Fruit fly (Drosophila melanogaster) whole organism, embryonic: ENCODE results near the gene Chrac-14.

Source experiments
- Adf1 ChIP-seq: fragments of 200-800 bp; sonication (Bioruptor generic); IDR thresholded peaks from 2 replicates; pipeline ENCODE4 v1.3.6; 2022; ENCODE audit warnings: missing biosample characterization, missing genetic modification characterization
- B-H1 ChIP-seq: fragments of 200-800 bp; sonication (Bioruptor generic); IDR thresholded peaks from 3 replicates; pipeline ENCODE4 v1.3.6; 2022; ENCODE audit warnings: missing biosample characterization, missing genetic modification characterization
- CG13287 ChIP-seq: fragments of 200-800 bp; sonication (Bioruptor generic); IDR thresholded peaks from 2 replicates; pipeline ENCODE4 v1.3.6; 2022; ENCODE audit warnings: missing biosample characterization, missing genetic modification characterization; ENCODE audit not compliant: partially characterized antibody
- CG1602 ChIP-seq: fragments of 200-800 bp; sonication (Bioruptor generic); optimal IDR thresholded peaks from 3 replicates; lab custom pipeline; 2016; ENCODE audit warnings: missing biosample characterization, missing genetic modification characterization
- CG17385 ChIP-seq: fragments of 200-800 bp; sonication (Bioruptor generic); optimal IDR thresholded peaks from 3 replicates; lab custom pipeline; 2018; ENCODE audit warnings: missing biosample characterization, mild to moderate bottlenecking, missing genetic modification characterization
- CG18764 ChIP-seq: fragments of 200-800 bp; sonication (Bioruptor generic); optimal IDR thresholded peaks from 3 replicates; lab custom pipeline; 2016; ENCODE audit warnings: missing biosample characterization, missing genetic modification characterization
- CG31365 ChIP-seq: fragments of 200-800 bp; sonication (Bioruptor generic); optimal IDR thresholded peaks from 2 replicates; lab custom pipeline; 2018; ENCODE audit warnings: missing biosample characterization, mild to moderate bottlenecking, missing genetic modification characterization
- CG4360 ChIP-seq: fragments of 200-800 bp; sonication (Bioruptor generic); IDR thresholded peaks from 2 replicates; pipeline ENCODE4 v1.3.6; 2022; ENCODE audit warnings: missing biosample characterization, missing genetic modification characterization
- CG8281 ChIP-seq: fragments of 200-800 bp; sonication (Bioruptor generic); optimal IDR thresholded peaks from 2 replicates; lab custom pipeline; 2018; ENCODE audit warnings: missing biosample characterization, mild to moderate bottlenecking, missing genetic modification characterization, moderate library complexity
- CG8765 ChIP-seq: fragments of 200-800 bp; sonication (Bioruptor generic); IDR thresholded peaks from 2 replicates; pipeline ENCODE4 v1.3.6; 2022; ENCODE audit warnings: missing biosample characterization, missing genetic modification characterization
- CTCF ChIP-seq: fragments of 200-800 bp; sonication (Bioruptor generic); optimal IDR thresholded peaks from 2 replicates; lab custom pipeline; 2017; ENCODE audit warnings: missing biosample characterization, mild to moderate bottlenecking, missing genetic modification characterization, moderate library complexity
- ERR ChIP-seq: fragments of 200-800 bp; sonication (Bioruptor generic); optimal IDR thresholded peaks from 2 replicates; lab custom pipeline; 2016; ENCODE audit warnings: missing biosample characterization, missing genetic modification characterization
- Eip74EF ChIP-seq, 2 experiments: fragments of 200-800 bp in 1 of 2; fragments of >200 bp in 1 of 2; sonication (Bioruptor generic) in 1 of 2; optimal IDR thresholded peaks; 2 replicates each; lab custom pipeline; 2017 to 2019; ENCODE audit warnings: missing biosample characterization in 2 of 2, missing genetic modification characterization in 2 of 2, mild to moderate bottlenecking in 1 of 2, moderate library complexity in 1 of 2
- Gug ChIP-seq: fragments of 200-800 bp; sonication (Bioruptor generic); IDR thresholded peaks from 4 replicates; pipeline ENCODE4 v1.3.6; 2022; ENCODE audit warnings: missing biosample characterization, missing genetic modification characterization
- Hr78 ChIP-seq, 2 experiments: fragments of 200-800 bp in 1 of 2; fragments of >200 bp in 1 of 2; sonication (Bioruptor generic) in 1 of 2; optimal IDR thresholded peaks; 2 replicates each; lab custom pipeline; 2017 to 2019; ENCODE audit warnings: missing biosample characterization in 2 of 2, missing genetic modification characterization in 2 of 2, mild to moderate bottlenecking in 1 of 2, moderate library complexity in 1 of 2
- Kr ChIP-seq: fragments of 200-800 bp; sonication (Bioruptor generic); optimal IDR thresholded peaks from 2 replicates; lab custom pipeline; 2017; ENCODE audit warnings: missing biosample characterization, mild to moderate bottlenecking, missing genetic modification characterization
- Med ChIP-seq: fragments of 200-800 bp; sonication (Bioruptor generic); peaks from one replicate; lab custom pipeline; 2016; ENCODE audit warnings: missing biosample characterization, missing genetic modification characterization, mild to moderate bottlenecking, inconsistent platforms, moderate library complexity
- Mrtf ChIP-seq: fragments of 200-800 bp; sonication (Bioruptor generic); IDR thresholded peaks from 3 replicates; pipeline ENCODE4 v1.3.6; 2022; ENCODE audit warnings: missing biosample characterization, missing genetic modification characterization
- Opbp ChIP-seq: fragments of 200-800 bp; sonication (Bioruptor generic); IDR thresholded peaks from 3 replicates; pipeline ENCODE4 v1.3.6; 2022; ENCODE audit warnings: missing biosample characterization, missing genetic modification characterization; ENCODE audit not compliant: partially characterized antibody
- abd-A ChIP-seq: fragments of 200-800 bp; sonication (Bioruptor generic); optimal IDR thresholded peaks from 3 replicates; lab custom pipeline; 2019; ENCODE audit warnings: missing biosample characterization, mild to moderate bottlenecking, missing genetic modification characterization, moderate library complexity
- aop ChIP-seq: fragments of 200-800 bp; sonication (Bioruptor generic); IDR thresholded peaks from 2 replicates; pipeline ENCODE4 v1.3.6; 2022; ENCODE audit warnings: missing biosample characterization, missing genetic modification characterization
- caup ChIP-seq: fragments of 200-800 bp; sonication (Bioruptor generic); optimal IDR thresholded peaks from 3 replicates; lab custom pipeline; 2017; ENCODE audit warnings: missing biosample characterization, mild to moderate bottlenecking, missing genetic modification characterization, moderate library complexity; ENCODE audit not compliant: severe bottlenecking
- cg ChIP-seq: fragments of 200-800 bp; sonication (Bioruptor generic); optimal IDR thresholded peaks from 3 replicates; lab custom pipeline; 2019; ENCODE audit warnings: missing biosample characterization, mild to moderate bottlenecking, missing genetic modification characterization, moderate library complexity
- chinmo ChIP-seq: fragments of 200-800 bp; sonication (Bioruptor generic); IDR thresholded peaks from 4 replicates; pipeline ENCODE4 v1.3.6; 2022; ENCODE audit warnings: missing biosample characterization, missing genetic modification characterization; ENCODE audit not compliant: partially characterized antibody
- crol ChIP-seq: fragments of 200-800 bp; sonication (Bioruptor generic); IDR thresholded peaks from 2 replicates; pipeline ENCODE4 v1.3.6; 2022; ENCODE audit warnings: missing biosample characterization, missing genetic modification characterization
- dati ChIP-seq: fragments of 200-800 bp; sonication (Bioruptor generic); IDR thresholded peaks from 2 replicates; pipeline ENCODE4 v1.3.6; 2022; ENCODE audit warnings: missing biosample characterization, missing genetic modification characterization
- gcm ChIP-seq: fragments of 200-800 bp; sonication (Bioruptor generic); optimal IDR thresholded peaks from 2 replicates; lab custom pipeline; 2019; ENCODE audit warnings: missing biosample characterization, mild to moderate bottlenecking, missing genetic modification characterization, moderate library complexity
- gcm2 ChIP-seq: fragments of 200-800 bp; sonication (Bioruptor generic); optimal IDR thresholded peaks from 2 replicates; lab custom pipeline; 2016; ENCODE audit warnings: missing biosample characterization, missing genetic modification characterization
- gsb-n ChIP-seq: fragments of 200-800 bp; sonication (Bioruptor generic); optimal IDR thresholded peaks from 3 replicates; lab custom pipeline; 2018; ENCODE audit warnings: missing biosample characterization, mild to moderate bottlenecking, missing genetic modification characterization
- kni ChIP-seq: fragments of 200-800 bp; sonication (Bioruptor generic); optimal IDR thresholded peaks from 3 replicates; lab custom pipeline; 2017; ENCODE audit warnings: mild to moderate bottlenecking, missing biosample characterization, missing genetic modification reagents, missing genetic modification characterization
- nerfin-2 ChIP-seq: fragments of 200-800 bp; sonication (Bioruptor generic); IDR thresholded peaks from 2 replicates; pipeline ENCODE4 v1.3.6; 2022; ENCODE audit warnings: missing biosample characterization, missing genetic modification characterization; ENCODE audit not compliant: partially characterized antibody
- nom ChIP-seq: fragments of 200-800 bp; sonication (Bioruptor generic); optimal IDR thresholded peaks from 2 replicates; lab custom pipeline; 2017; ENCODE audit warnings: missing biosample characterization, missing genetic modification characterization, mild to moderate bottlenecking, moderate library complexity, missing genetic modification reagents
- odd ChIP-seq: fragments of 200-800 bp; sonication (Bioruptor generic); optimal IDR thresholded peaks from 2 replicates; lab custom pipeline; 2017; ENCODE audit warnings: missing biosample characterization, mild to moderate bottlenecking, missing genetic modification characterization
- pan ChIP-seq, 4 experiments: fragments of >200 bp in 3 of 4; fragments of 200-800 bp in 1 of 4; sonication (Bioruptor generic) in 1 of 4; optimal IDR thresholded peaks in 3 of 4; IDR thresholded peaks in 1 of 4; 2 replicates each; pipeline versions ENCODE4 v1.3.6 to Lab custom; 2017 to 2022; ENCODE audit warnings: missing biosample characterization in 2 of 4, missing genetic modification characterization in 2 of 4, mixed read lengths in 1 of 4
- pros ChIP-seq: fragments of 200-800 bp; sonication (Bioruptor generic); optimal IDR thresholded peaks from 3 replicates; lab custom pipeline; 2019; ENCODE audit warnings: missing biosample characterization, mild to moderate bottlenecking, missing genetic modification characterization, moderate library complexity
- sd ChIP-seq: fragments of 200-800 bp; sonication (Bioruptor generic); optimal IDR thresholded peaks from 3 replicates; lab custom pipeline; 2018; ENCODE audit warnings: missing biosample characterization, mild to moderate bottlenecking, missing genetic modification characterization, moderate library complexity
- sens ChIP-seq: fragments of 200-800 bp; sonication (Bioruptor generic); peaks from one replicate; lab custom pipeline; 2016; ENCODE audit warnings: missing biosample characterization, missing genetic modification characterization
- sqz ChIP-seq: fragments of 200-800 bp; sonication (Bioruptor generic); optimal IDR thresholded peaks from 3 replicates; lab custom pipeline; 2018; ENCODE audit warnings: missing biosample characterization, mild to moderate bottlenecking, missing genetic modification characterization
- trem ChIP-seq: fragments of 200-800 bp; optimal IDR thresholded peaks from 3 replicates; lab custom pipeline; 2019; ENCODE audit warnings: missing biosample characterization, mild to moderate bottlenecking, missing genetic modification characterization, moderate library complexity
- trh ChIP-seq: fragments of 200-800 bp; sonication (Bioruptor generic); optimal IDR thresholded peaks from 2 replicates; lab custom pipeline; 2016; ENCODE audit warnings: missing biosample characterization, missing genetic modification characterization
- twi ChIP-seq: fragments of 200-800 bp; optimal IDR thresholded peaks from 2 replicates; lab custom pipeline; 2019; ENCODE audit warnings: missing biosample characterization, mild to moderate bottlenecking, missing genetic modification characterization, moderate library complexity
- wdn ChIP-seq: fragments of 200-800 bp; sonication (Bioruptor generic); IDR thresholded peaks from 2 replicates; pipeline ENCODE4 v1.3.6; 2022; ENCODE audit warnings: missing biosample characterization, missing genetic modification characterization

The Chrac-14 gene

DNA sequence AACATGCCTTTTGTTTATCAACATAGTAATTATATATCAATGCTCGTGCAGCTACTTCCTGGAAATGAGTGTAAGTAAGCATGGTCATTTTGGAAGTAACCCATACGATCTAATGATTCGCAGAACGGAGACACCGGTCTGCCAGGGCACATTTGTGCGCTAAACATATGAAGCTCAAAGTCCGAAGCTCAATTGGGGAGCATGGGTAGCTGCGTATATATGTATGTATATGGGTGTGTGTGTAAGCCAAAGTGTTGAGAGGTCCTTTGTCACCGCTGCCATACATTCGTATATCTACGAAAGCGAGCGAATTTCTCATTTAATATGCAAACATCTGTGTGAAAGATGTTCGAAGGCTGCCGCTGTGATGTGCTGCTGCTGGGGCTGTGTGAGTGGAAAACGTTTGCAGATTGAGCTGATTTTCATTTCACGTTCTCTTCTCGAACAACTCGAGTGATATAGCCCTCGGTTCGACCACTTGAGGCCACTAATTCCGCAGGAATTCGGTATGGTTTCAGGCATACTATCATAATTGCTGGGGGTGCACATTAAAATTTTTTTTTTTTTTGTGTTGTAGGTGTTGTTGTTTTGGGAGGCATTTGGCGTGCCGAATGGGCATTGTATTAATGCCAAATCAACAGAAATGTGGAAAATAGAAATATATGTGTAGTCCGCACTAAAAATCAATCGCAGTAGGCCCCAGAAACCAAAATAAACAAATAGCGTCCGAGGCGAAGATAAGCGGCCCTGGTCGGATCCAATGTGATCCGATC, 18.9 kb upstream of the Chrac-14 start (continued):
- TF ChIP-seq CG13287 (GFP tag; lab: Robert Waterston, UW) (no peak), gcm2 (GFP tag; lab: Kevin White, UChicago) (no peak), Eip74EF (GFP tag; optimal IDR thresholded peaks at IDR 0.05; lab: Kevin White, UChicago) (no peak), Med (GFP tag; lab: Kevin White, UChicago) (peak; percentile 65), nom (GFP tag; lab: Kevin White, UChicago) (peak; percentile 83), caup (GFP tag; lab: Kevin White, UChicago) (no peak), abd-A (tag; lab: Kevin White, UChicago) (peak; percentile 33), Opbp (no peak), CG8765 (no peak), cg (no peak), CG1602 (GFP tag; lab: Kevin White, UChicago) (no peak), wdn (no peak), trh (no peak), CTCF (GFP tag; lab: Kevin White, UChicago) (no peak)
- TF ChIP-seq, all 482 proteins: peak for 8

DNA sequence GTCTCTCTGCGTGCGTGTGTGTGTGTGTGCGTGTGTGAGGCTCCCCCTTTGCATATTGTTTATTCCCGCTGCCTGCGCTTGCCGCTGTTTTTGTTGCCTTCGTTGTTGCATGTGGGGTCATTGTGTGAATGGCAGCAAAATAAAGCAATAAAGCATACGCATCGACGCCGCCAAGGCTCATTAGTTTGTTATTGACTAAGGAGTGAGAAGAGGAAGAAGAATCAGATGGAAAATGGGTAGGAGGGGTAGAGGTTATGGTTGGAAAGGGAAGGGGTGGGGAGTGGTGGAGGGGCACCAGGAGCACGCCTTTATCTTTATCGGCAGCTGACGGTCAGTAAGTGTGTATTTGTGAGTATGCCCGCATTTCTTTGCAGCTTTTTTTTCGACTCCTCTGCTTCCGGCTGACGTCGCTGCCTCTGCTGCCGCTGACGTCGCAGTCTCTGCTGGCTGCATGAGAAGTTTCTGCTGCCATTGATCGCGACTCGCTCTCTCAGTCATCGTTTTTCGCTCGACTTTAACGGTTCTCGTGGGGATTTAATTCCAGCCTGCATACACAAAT, 17.7 kb upstream of the Chrac-14 start:
- peak; percentile 51 for TF ChIP-seq kni (GFP tag; lab: Kevin White, UChicago)
- peak; percentile 81 for TF ChIP-seq crol (GFP tag; lab: Robert Waterston, UW)
- TF ChIP-seq CG31365 (tag; lab: Kevin White, UChicago), result no peak
- TF ChIP-seq B-H1 (GFP tag; lab: Robert Waterston, UW), result no peak
- TF ChIP-seq CG8281, result peak; percentile 2
- TF ChIP-seq gcm (GFP tag; lab: Kevin White, UChicago), result peak; percentile 84
- no peak for TF ChIP-seq dati (GFP tag; lab: Robert Waterston, UW)
- TF ChIP-seq nerfin-2, result 0 out of 2 replicates have a peak, but pooled peaks have one; percentile 39
- TF ChIP-seq Kr (GFP tag; lab: Kevin White, UChicago), result peak; percentile 52
- TF ChIP-seq CG17385 (GFP tag; lab: Kevin White, UChicago), result peak; percentile 64
- peak; percentile 53 for TF ChIP-seq sqz
- 0 out of 3 replicates have a peak, but pooled peaks have one; percentile 17 for TF ChIP-seq Mrtf (GFP tag; lab: Robert Waterston, UW)
- TF ChIP-seq Adf1, result peak; percentile 87
- TF ChIP-seq pan (optimal IDR thresholded peaks at IDR 0.05; lab: Kevin White, UChicago), result no peak
- TF ChIP-seq pan (GFP tag; optimal IDR thresholded peaks at IDR 0.05 in 1 of 2, IDR thresholded peaks at IDR 0.05 in 1 of 2), result no peak
- TF ChIP-seq Hr78 (GFP tag; optimal IDR thresholded peaks at IDR 0.05; lab: Kevin White, UChicago), result peak in 1 of 2 experiments; percentile 79
- peak; percentile 36 for TF ChIP-seq odd
- TF ChIP-seq Gug, result no peak
- TF ChIP-seq pros (GFP tag; lab: Kevin White, UChicago), result peak; percentile 77
- TF ChIP-seq twi, result peak; percentile 49
- peak; percentile 34; the same call in 1 of the 2 replicates for TF ChIP-seq aop (GFP tag; lab: Robert Waterston, UW)
- no peak for TF ChIP-seq ERR (GFP tag; lab: Kevin White, UChicago)
- TF ChIP-seq CG4360, result peak; percentile 69
- peak; percentile 1 for TF ChIP-seq Med (GFP tag; lab: Kevin White, UChicago)
- no peak for TF ChIP-seq CG18764 (GFP tag; lab: Kevin White, UChicago)
- peak; percentile 38 for TF ChIP-seq gsb-n (tag; lab: Kevin White, UChicago)
- no peak for TF ChIP-seq trem (tag; lab: Kevin White, UChicago)
- TF ChIP-seq chinmo (GFP tag; lab: Robert Waterston, UW), result 0 out of 4 replicates have a peak, but pooled peaks have one; percentile 47
- peak; percentile 1 for TF ChIP-seq abd-A (tag; lab: Kevin White, UChicago)
- TF ChIP-seq sd (tag; lab: Kevin White, UChicago), result peak; percentile 29
- TF ChIP-seq nom (GFP tag; lab: Kevin White, UChicago), result peak; percentile 68
- peak; percentile 22 for TF ChIP-seq sens (GFP tag; lab: Kevin White, UChicago)
- TF ChIP-seq caup (GFP tag; lab: Kevin White, UChicago), result no peak
- TF ChIP-seq cg, result peak; percentile 68
